Worm (Caenorhabditis elegans): ENCODE data around the gene Y38E10A.34.

Y38E10A.34 gene

DNA sequence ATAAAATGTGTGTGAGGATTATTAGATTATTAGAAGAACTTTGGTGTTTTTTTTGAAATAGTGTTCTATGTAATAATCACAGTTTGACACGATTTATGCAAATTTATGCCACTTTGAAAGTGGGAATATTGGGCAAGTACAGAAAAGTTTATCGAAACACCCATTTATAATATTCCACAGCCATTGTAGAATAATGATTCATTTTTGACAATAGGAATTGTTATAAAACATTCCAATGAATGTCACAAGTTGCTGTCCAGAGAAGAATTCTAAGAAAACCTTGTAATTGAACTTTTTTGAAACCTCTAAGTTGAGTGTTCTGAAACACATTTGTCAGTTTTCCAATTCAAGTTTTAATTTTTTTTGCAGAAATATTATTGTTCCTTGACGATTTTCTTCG is 18.8 kb upstream of the Y38E10A.34 start, which contains the start of gene nspe-4:
TSS of gene nspe-4 (plus strand) at position 301 of the 400 bp plus-strand sequence.
- TF ChIP-seq C34B4.2 (tag; optimal IDR thresholded peaks at IDR 0.05) (no peak), snpc-4 (tag; optimal IDR thresholded peaks at IDR 0.05) (no peak), ztf-11 (tag; optimal IDR thresholded peaks at IDR 0.05) (no peak), ces-1 (GFP tag; optimal IDR thresholded peaks at IDR 0.05) (no peak), nhr-12 (tag; optimal IDR thresholded peaks at IDR 0.05) (no peak), skn-1 (tag; optimal IDR thresholded peaks at IDR 0.05) (no peak), lin-35 (GFP tag; optimal IDR thresholded peaks at IDR 0.05) (no peak), nhr-84 (tag; optimal IDR thresholded peaks at IDR 0.05) (no peak), sup-37 (GFP tag; optimal IDR thresholded peaks at IDR 0.05) (no peak), mab-9 (GFP tag; IDR thresholded peaks at IDR 0.05) (no peak), efl-1 (optimal IDR thresholded peaks at IDR 0.05) (no peak), efl-1 (GFP tag; optimal IDR thresholded peaks at IDR 0.05 in 1 of 2) (no peak), grh-1 (GFP tag; IDR thresholded peaks at IDR 0.05) (no peak), fkh-8 (tag; optimal IDR thresholded peaks at IDR 0.05) (no peak), fkh-10 (GFP tag; optimal IDR thresholded peaks at IDR 0.05) (no peak), unc-86 (tag; optimal IDR thresholded peaks at IDR 0.05) (no peak), ama-1 (optimal IDR thresholded peaks at IDR 0.05) (no peak), tlp-1 (tag; optimal IDR thresholded peaks at IDR 0.05) (no peak), ceh-88 (GFP tag; IDR thresholded peaks at IDR 0.05) (no peak), unc-98 (GFP tag; IDR thresholded peaks at IDR 0.05) (no peak)

ce11 chrII:12615413-12615812 is 15.6 kb upstream of the Y38E10A.34 start:
- TF ChIP-seq mdl-1 (tag; optimal IDR thresholded peaks at IDR 0.05) (peak in 1 of 2 experiments; percentile 42), nhr-20 (tag; optimal IDR thresholded peaks at IDR 0.05) (peak; percentile 80), lin-13 (GFP tag; optimal IDR thresholded peaks at IDR 0.05) (no peak), ztf-11 (tag; optimal IDR thresholded peaks at IDR 0.05) (no peak), efl-1 (optimal IDR thresholded peaks at IDR 0.05) (no peak), efl-1 (GFP tag; optimal IDR thresholded peaks at IDR 0.05 in 1 of 2) (peak in 1 of 2 experiments; percentile 33), isw-1 (GFP tag; IDR thresholded peaks at IDR 0.05) (no peak), elt-3 (tag; optimal IDR thresholded peaks at IDR 0.05) (peak in 5 of 6 experiments; percentile 2 to 88 (median 44)), lin-14 (GFP tag; optimal IDR thresholded peaks at IDR 0.05) (peak; percentile 36), nhr-19 (GFP tag; conservative IDR thresholded peaks at IDR 0.05) (0 out of 2 replicates have a peak, but pooled peaks have one; percentile 23), lin-35 (GFP tag; optimal IDR thresholded peaks at IDR 0.05) (peak in 1 of 2 experiments; percentile 36), nhr-85 (tag) (peak; percentile 78), mab-9 (GFP tag; IDR thresholded peaks at IDR 0.05) (no peak), tbx-2 (tag; optimal IDR thresholded peaks at IDR 0.05) (peak; percentile 21), nhr-47 (tag; optimal IDR thresholded peaks at IDR 0.05) (peak; percentile 32), snu-23 (GFP tag; optimal IDR thresholded peaks at IDR 0.05) (peak; percentile 32), dsc-1 (tag; optimal IDR thresholded peaks at IDR 0.05) (no peak), blmp-1 (tag; optimal IDR thresholded peaks at IDR 0.05) (peak; percentile 50), nhr-90 (tag; optimal IDR thresholded peaks at IDR 0.05; ENCODE audit: poor library complexity) (peak; percentile 31)

DNA sequence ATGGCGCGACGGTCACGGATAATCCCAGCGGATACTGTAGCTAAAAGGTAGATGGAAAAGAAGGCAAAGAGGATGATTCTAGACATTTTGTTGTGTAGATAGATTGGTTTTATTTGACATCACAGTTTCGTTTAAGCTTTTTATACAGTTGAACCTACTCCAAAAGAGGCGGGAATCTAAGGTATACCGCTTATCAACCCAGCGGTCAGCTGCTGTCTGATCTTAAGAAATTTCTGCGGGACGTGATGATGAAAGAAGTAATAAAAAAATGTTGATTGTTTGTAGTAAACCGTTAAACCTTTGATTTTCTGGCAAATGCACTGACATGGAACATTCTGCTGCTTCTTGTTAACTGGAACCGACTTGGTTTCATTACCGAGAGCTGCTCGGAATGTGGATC is 14.9 kb upstream of the Y38E10A.34 start, which contains the start of gene nspe-6:
TSS of gene nspe-6 (minus strand) at position 101 of the 400 bp plus-strand sequence.
- TF ChIP-seq nhr-90 (tag; optimal IDR thresholded peaks at IDR 0.05; ENCODE audit: poor library complexity) = no peak
- peak; percentile 47 for TF ChIP-seq nhr-85 (tag)

- no peak for TF ChIP-seq nhr-47 (tag; optimal IDR thresholded peaks at IDR 0.05)
- TF ChIP-seq mef-2 (tag; optimal IDR thresholded peaks at IDR 0.05) = no peak
- TF ChIP-seq tbx-2 (tag; optimal IDR thresholded peaks at IDR 0.05) = no peak
- TF ChIP-seq ztf-11 (tag; optimal IDR thresholded peaks at IDR 0.05) = no peak
- no peak for TF ChIP-seq dsc-1 (tag; optimal IDR thresholded peaks at IDR 0.05)
- TF ChIP-seq ceh-63 (GFP tag; optimal IDR thresholded peaks at IDR 0.05) = no peak
- no peak for TF ChIP-seq zip-4 (GFP tag; optimal IDR thresholded peaks at IDR 0.05)
- TF ChIP-seq efl-3 (GFP tag; optimal IDR thresholded peaks at IDR 0.05) = no peak
- no peak for TF ChIP-seq tlp-1 (tag; optimal IDR thresholded peaks at IDR 0.05)
- no peak for TF ChIP-seq nhr-12 (tag; optimal IDR thresholded peaks at IDR 0.05)
- no peak for TF ChIP-seq ztf-4 (tag; optimal IDR thresholded peaks at IDR 0.05)
- no peak for TF ChIP-seq isw-1 (GFP tag; IDR thresholded peaks at IDR 0.05)
- TF ChIP-seq ceh-8 (GFP tag; optimal IDR thresholded peaks at IDR 0.05) = no peak
These were observed 13.4 kb upstream of the Y38E10A.34 start, which contains the start of gene nspe-3 for ce11 chrII:12617586-12617985. Gene nspe-3 (plus strand): TSS chrII:12617886.

All from whole organism, L1 larva.